Worm (Caenorhabditis elegans) whole organism, L3 larva: ENCODE data around the gene F10D7.5.

Source experiments
- R02D3.7 ChIP-seq: fragments of 150-350 bp; optimal IDR thresholded peaks from 2 replicates; lab custom pipeline; 2014; ENCODE audit warnings: missing biosample characterization, missing genetic modification characterization
- ZK546.5 ChIP-seq: sonication (generic microtip); optimal IDR thresholded peaks from 2 replicates; lab custom pipeline; 2017; ENCODE audit warnings: missing biosample characterization, missing genetic modification characterization
- aly-2 ChIP-seq: fragments of 150-350 bp; optimal IDR thresholded peaks from 2 replicates; lab custom pipeline; 2014; ENCODE audit warnings: missing biosample characterization, missing genetic modification characterization
- ama-1 ChIP-seq: fragments of 150-350 bp; optimal IDR thresholded peaks from 2 replicates; lab custom pipeline; 2018
- ceh-16 ChIP-seq: sonication (generic microtip); optimal IDR thresholded peaks from 2 replicates; lab custom pipeline; 2017; ENCODE audit warnings: missing biosample characterization, missing genetic modification characterization
- ceh-28 ChIP-seq: fragments of 150-350 bp; optimal IDR thresholded peaks from 2 replicates; lab custom pipeline; 2014; ENCODE audit warnings: missing biosample characterization, missing genetic modification reagents, missing genetic modification characterization
- ceh-82 ChIP-seq: fragments of 150-350 bp; optimal IDR thresholded peaks from 2 replicates; lab custom pipeline; 2014; ENCODE audit warnings: missing biosample characterization, missing genetic modification characterization
- egl-27 ChIP-seq: sonication (generic microtip); optimal IDR thresholded peaks from 4 replicates; lab custom pipeline; 2017; ENCODE audit warnings: missing biosample characterization, missing genetic modification reagents, missing genetic modification characterization
- egl-5 ChIP-seq: fragments of 150-350 bp; optimal IDR thresholded peaks from 2 replicates; lab custom pipeline; 2017; ENCODE audit warnings: missing biosample characterization, missing genetic modification reagents, missing genetic modification characterization, inconsistent platforms
- elt-1 ChIP-seq: fragments of 150-350 bp; optimal IDR thresholded peaks from 2 replicates; lab custom pipeline; 2014; ENCODE audit warnings: missing biosample characterization, missing genetic modification characterization
- elt-2 ChIP-seq: sonication (generic microtip); optimal IDR thresholded peaks from 2 replicates; lab custom pipeline; 2016; ENCODE audit warnings: missing genetic modification reagents, mild to moderate bottlenecking, missing genetic modification characterization, missing compliant biosample characterization
- elt-3 ChIP-seq, 3 experiments: fragments of 150-350 bp in 1 of 3; sonication (generic microtip) in 2 of 3; optimal IDR thresholded peaks; 2 replicates in 2 of 3; 4 replicates in 1 of 3; lab custom pipeline; 2014 to 2017; ENCODE audit warnings: missing biosample characterization in 3 of 3, missing genetic modification characterization in 3 of 3
- eor-1 ChIP-seq, 2 experiments: fragments of 150-350 bp; optimal IDR thresholded peaks; 2 replicates each; lab custom pipeline; 2014 to 2018; ENCODE audit warnings: missing biosample characterization in 2 of 2, missing genetic modification characterization in 2 of 2
- fkh-10 ChIP-seq: sonication (generic microtip); optimal IDR thresholded peaks from 2 replicates; lab custom pipeline; 2017; ENCODE audit warnings: missing biosample characterization, missing genetic modification reagents, missing genetic modification characterization
- fkh-2 ChIP-seq: fragments of 150-350 bp; optimal IDR thresholded peaks from 2 replicates; lab custom pipeline; 2014; ENCODE audit warnings: missing biosample characterization, missing genetic modification reagents, missing genetic modification characterization
- hmg-11 ChIP-seq: sonication (generic microtip); optimal IDR thresholded peaks from 2 replicates; lab custom pipeline; 2016; ENCODE audit warnings: missing genetic modification characterization, missing compliant biosample characterization
- jun-1 ChIP-seq: fragments of 150-350 bp; optimal IDR thresholded peaks from 2 replicates; lab custom pipeline; 2014; ENCODE audit warnings: missing biosample characterization, missing genetic modification reagents, missing genetic modification characterization
- lin-15B ChIP-seq: fragments of 150-350 bp; optimal IDR thresholded peaks from 2 replicates; lab custom pipeline; 2014; ENCODE audit warnings: missing biosample characterization, missing genetic modification characterization
- lin-39 ChIP-seq: fragments of 150-350 bp; optimal IDR thresholded peaks from 2 replicates; lab custom pipeline; 2018; ENCODE audit warnings: missing biosample characterization, missing genetic modification reagents, missing genetic modification characterization
- lsy-12 ChIP-seq: sonication (generic microtip); optimal IDR thresholded peaks from 2 replicates; lab custom pipeline; 2016; ENCODE audit warnings: mild to moderate bottlenecking, missing genetic modification characterization, missing compliant biosample characterization
- mdl-1 ChIP-seq: fragments of 150-350 bp; optimal IDR thresholded peaks from 2 replicates; lab custom pipeline; 2014; ENCODE audit warnings: missing biosample characterization, missing genetic modification characterization
- mml-1 ChIP-seq: fragments of 150-350 bp; sonication (generic microtip); optimal IDR thresholded peaks from 3 replicates; lab custom pipeline; 2014; ENCODE audit warnings: missing biosample characterization, missing genetic modification characterization
- nhr-11 ChIP-seq: fragments of 150-350 bp; optimal IDR thresholded peaks from 2 replicates; lab custom pipeline; 2014; ENCODE audit warnings: missing biosample characterization, missing genetic modification characterization
- nhr-12 ChIP-seq: fragments of 150-350 bp; optimal IDR thresholded peaks from 2 replicates; lab custom pipeline; 2014; ENCODE audit warnings: missing biosample characterization, missing genetic modification characterization
- nhr-237 ChIP-seq: fragments of 150-350 bp; optimal IDR thresholded peaks from 2 replicates; lab custom pipeline; 2014; ENCODE audit warnings: missing biosample characterization, missing genetic modification characterization
- nhr-25 ChIP-seq: sonication (generic microtip); optimal IDR thresholded peaks from 2 replicates; lab custom pipeline; 2017; ENCODE audit warnings: missing biosample characterization, missing genetic modification characterization
- nhr-28 ChIP-seq: fragments of 150-350 bp; optimal IDR thresholded peaks from 2 replicates; lab custom pipeline; 2014; ENCODE audit warnings: missing biosample characterization, missing genetic modification characterization
- nhr-67 ChIP-seq: fragments of 150-350 bp; optimal IDR thresholded peaks from 2 replicates; lab custom pipeline; 2014; ENCODE audit warnings: missing biosample characterization, missing genetic modification characterization
- nhr-76 ChIP-seq: fragments of 150-350 bp; sonication (generic microtip); optimal IDR thresholded peaks from 5 replicates; lab custom pipeline; 2014; ENCODE audit warnings: missing biosample characterization, missing genetic modification characterization
- nhr-77 ChIP-seq: fragments of 150-350 bp; optimal IDR thresholded peaks from 2 replicates; lab custom pipeline; 2014; ENCODE audit warnings: missing biosample characterization, missing genetic modification characterization
- pha-4 ChIP-seq: fragments of 150-350 bp; optimal IDR thresholded peaks from 2 replicates; lab custom pipeline; 2014; ENCODE audit warnings: missing biosample characterization, missing genetic modification reagents, missing genetic modification characterization
- pqm-1 ChIP-seq: fragments of 150-350 bp; optimal IDR thresholded peaks from 2 replicates; lab custom pipeline; 2017; ENCODE audit warnings: missing biosample characterization, missing genetic modification characterization, inconsistent platforms
- sea-2 ChIP-seq: fragments of 150-350 bp; sonication (generic microtip); optimal IDR thresholded peaks from 4 replicates; lab custom pipeline; 2014; ENCODE audit warnings: missing biosample characterization, missing genetic modification reagents, missing genetic modification characterization
- skn-1 ChIP-seq: fragments of 150-350 bp; optimal IDR thresholded peaks from 2 replicates; lab custom pipeline; 2014; ENCODE audit warnings: missing biosample characterization, missing genetic modification characterization
- snpc-4 ChIP-seq: fragments of 150-350 bp; optimal IDR thresholded peaks from 2 replicates; lab custom pipeline; 2014; ENCODE audit warnings: missing biosample characterization, missing genetic modification characterization
- tbx-2 ChIP-seq: sonication (generic microtip); optimal IDR thresholded peaks from 2 replicates; lab custom pipeline; 2016; ENCODE audit warnings: mild to moderate bottlenecking, missing genetic modification characterization, missing compliant biosample characterization
- unc-39 ChIP-seq: sonication (generic microtip); optimal IDR thresholded peaks from 4 replicates; lab custom pipeline; 2017; ENCODE audit warnings: missing biosample characterization, missing genetic modification characterization
- unc-62 ChIP-seq: fragments of 150-350 bp; sonication (generic microtip); optimal IDR thresholded peaks from 4 replicates; lab custom pipeline; 2014; ENCODE audit warnings: missing biosample characterization, missing genetic modification reagents, missing genetic modification characterization
- zag-1 ChIP-seq: fragments of 150-350 bp; optimal IDR thresholded peaks from 2 replicates; lab custom pipeline; 2014; ENCODE audit warnings: missing biosample characterization, missing genetic modification characterization
- ztf-11 ChIP-seq: fragments of 150-350 bp; optimal IDR thresholded peaks from 2 replicates; lab custom pipeline; 2014; ENCODE audit warnings: missing biosample characterization, missing genetic modification characterization
- ztf-4 ChIP-seq: fragments of 150-350 bp; optimal IDR thresholded peaks from 2 replicates; lab custom pipeline; 2014; ENCODE audit warnings: missing biosample characterization, missing genetic modification characterization

F10D7.5 gene

ce11 chrX:17401264-17401663 is 9.8 kb upstream of the F10D7.5 start, which contains the start of gene F11C7.6:
Gene F11C7.6, plus strand, starts transcription at chrX:17401564.
- TF ChIP-seq skn-1 (tag; lab: Kevin White, UChicago) (no peak), R02D3.7 (tag; lab: Kevin White, UChicago) (no peak), sea-2 (no peak), ceh-82 (tag; lab: Kevin White, UChicago) (no peak), fkh-10 (GFP tag; lab: Kevin White, UChicago) (no peak), elt-3 (tag; optimal IDR thresholded peaks at IDR 0.05; lab: Kevin White, UChicago) (no peak), elt-2 (no peak), egl-5 (no peak)

ce11 chrX:17400425-17400824 is 9.0 kb upstream of the F10D7.5 start:
- TF ChIP-seq eor-1 (tag; optimal IDR thresholded peaks at IDR 0.05; lab: Kevin White, UChicago) (no peak), snpc-4 (tag; lab: Kevin White, UChicago) (no peak), elt-1 (no peak), fkh-2 (tag; lab: Kevin White, UChicago) (no peak), R02D3.7 (tag; lab: Kevin White, UChicago) (no peak), tbx-2 (tag; lab: Kevin White, UChicago) (no peak), nhr-237 (tag; lab: Kevin White, UChicago) (no peak), elt-3 (tag; optimal IDR thresholded peaks at IDR 0.05; lab: Kevin White, UChicago) (no peak), pha-4 (tag; lab: Kevin White, UChicago) (no peak), lsy-12 (tag; lab: Kevin White, UChicago) (no peak), unc-62 (GFP tag; lab: Kevin White, UChicago) (no peak), lin-15B (tag; lab: Kevin White, UChicago) (no peak), ama-1 (lab: Kevin White, UChicago) (no peak), aly-2 (tag; lab: Kevin White, UChicago) (no peak), ztf-4 (tag; lab: Kevin White, UChicago) (no peak), egl-5 (no peak), elt-2 (no peak), nhr-25 (tag; lab: Kevin White, UChicago) (no peak), lin-39 (tag; lab: Kevin White, UChicago) (no peak)

- TF ChIP-seq nhr-12 (tag; lab: Kevin White, UChicago) (no peak), elt-2 (no peak)
These were observed 6.9 kb upstream of the F10D7.5 start, which contains the start of gene F11C7.7 for ce11 chrX:17398293-17398692. Gene F11C7.7, plus strand, starts transcription at chrX:17398593.

ce11 chrX:17396456-17396855 is 5.0 kb upstream of the F10D7.5 start, which contains the start of the genes vap-1 and F11C7.2:
Gene vap-1, minus strand, starts transcription at chrX:17396556.
Gene F11C7.2, plus strand, starts transcription at chrX:17396814.
- TF ChIP-seq elt-1 (no peak), lsy-12 (tag; lab: Kevin White, UChicago) (no peak), hmg-11 (tag; lab: Kevin White, UChicago) (no peak), ztf-4 (tag; lab: Kevin White, UChicago) (no peak), nhr-76 (tag; lab: Kevin White, UChicago) (no peak), tbx-2 (tag; lab: Kevin White, UChicago) (no peak), unc-62 (GFP tag; lab: Kevin White, UChicago) (no peak), ZK546.5 (tag; lab: Kevin White, UChicago) (no peak), zag-1 (no peak), pqm-1 (tag; lab: Kevin White, UChicago) (no peak), jun-1 (no peak), lin-39 (tag; lab: Kevin White, UChicago) (no peak), unc-39 (tag; lab: Kevin White, UChicago) (no peak), sea-2 (no peak), ama-1 (lab: Kevin White, UChicago) (no peak), ceh-28 (no peak), ceh-82 (tag; lab: Kevin White, UChicago) (no peak), nhr-12 (tag; lab: Kevin White, UChicago) (no peak), mml-1 (tag; lab: Kevin White, UChicago) (no peak), nhr-237 (tag; lab: Kevin White, UChicago) (no peak)

- TF ChIP-seq pha-4 (tag; lab: Kevin White, UChicago) (peak; percentile 92), elt-3 (tag; optimal IDR thresholded peaks at IDR 0.05; lab: Kevin White, UChicago) (no peak), mml-1 (tag; lab: Kevin White, UChicago) (no peak), tbx-2 (tag; lab: Kevin White, UChicago) (no peak), egl-5 (peak; percentile 12), egl-27 (tag; lab: Kevin White, UChicago) (no peak), ceh-16 (tag; lab: Kevin White, UChicago) (no peak), elt-1 (no peak), nhr-67 (no peak), lin-15B (tag; lab: Kevin White, UChicago) (peak; percentile 82), ceh-82 (tag; lab: Kevin White, UChicago) (no peak), jun-1 (peak; percentile 17), ztf-4 (tag; lab: Kevin White, UChicago) (no peak), fkh-2 (tag; lab: Kevin White, UChicago) (no peak), hmg-11 (tag; lab: Kevin White, UChicago) (peak; percentile 82), nhr-11 (tag; lab: Kevin White, UChicago) (no peak), unc-62 (GFP tag; lab: Kevin White, UChicago) (no peak), mdl-1 (tag; lab: Kevin White, UChicago) (no peak), elt-2 (peak; percentile 51), fkh-10 (GFP tag; lab: Kevin White, UChicago) (peak; percentile 69), nhr-28 (no peak), ztf-11 (tag; lab: Kevin White, UChicago) (no peak), ama-1 (lab: Kevin White, UChicago) (no peak), ceh-28 (no peak), nhr-76 (tag; lab: Kevin White, UChicago) (no peak), nhr-77 (tag; lab: Kevin White, UChicago) (no peak), unc-39 (tag; lab: Kevin White, UChicago) (no peak), sea-2 (no peak), ZK546.5 (tag; lab: Kevin White, UChicago) (no peak)
These were observed 767 bp upstream of the F10D7.5 start for ce11 chrX:17392182-17392581.
